Fruit fly (Drosophila melanogaster) whole organism, embryonic: ENCODE results near the gene CG12017.
A peak's percentile ranks its signal among the peaks of the same experiment; 100 is the strongest.

Experiments
- CG10431 ChIP-seq: fragments of 200-800 bp; sonication (Bioruptor generic); optimal IDR thresholded peaks from 3 replicates; lab custom pipeline; 2018; ENCODE audit warnings: missing biosample characterization, mild to moderate bottlenecking, missing genetic modification characterization
- CG12391 ChIP-seq: fragments of 200-800 bp; sonication (Bioruptor generic); optimal IDR thresholded peaks from 3 replicates; lab custom pipeline; 2018; ENCODE audit warnings: missing biosample characterization, mild to moderate bottlenecking, missing genetic modification characterization, moderate library complexity
- CG12769 ChIP-seq: fragments of 200-800 bp; sonication (Bioruptor generic); optimal IDR thresholded peaks from 2 replicates; lab custom pipeline; 2019; ENCODE audit warnings: missing biosample characterization, mild to moderate bottlenecking, missing genetic modification characterization, moderate library complexity
- CG14860 ChIP-seq: fragments of 200-800 bp; sonication (Bioruptor generic); IDR thresholded peaks from 3 replicates; pipeline ENCODE4 v1.3.6; 2022; ENCODE audit warnings: missing biosample characterization, missing genetic modification characterization; ENCODE audit not compliant: partially characterized antibody
- CG15269 ChIP-seq: fragments of 200-800 bp; sonication (Bioruptor generic); optimal IDR thresholded peaks from 2 replicates; lab custom pipeline; 2018; ENCODE audit warnings: missing biosample characterization, mild to moderate bottlenecking, missing genetic modification characterization, moderate library complexity
- CG15601 ChIP-seq: fragments of 200-800 bp; sonication (Bioruptor generic); optimal IDR thresholded peaks from 3 replicates; lab custom pipeline; 2019; ENCODE audit warnings: missing biosample characterization, mild to moderate bottlenecking, missing genetic modification characterization, moderate library complexity
- CG17385 ChIP-seq: fragments of 200-800 bp; sonication (Bioruptor generic); optimal IDR thresholded peaks from 3 replicates; lab custom pipeline; 2018; ENCODE audit warnings: missing biosample characterization, mild to moderate bottlenecking, missing genetic modification characterization
- CG2678 ChIP-seq: fragments of 200-800 bp; sonication (Bioruptor generic); optimal IDR thresholded peaks from 3 replicates; lab custom pipeline; 2019; ENCODE audit warnings: missing biosample characterization, mild to moderate bottlenecking, missing genetic modification characterization, moderate library complexity
- CG4360 ChIP-seq: fragments of 200-800 bp; sonication (Bioruptor generic); IDR thresholded peaks from 2 replicates; pipeline ENCODE4 v1.3.6; 2022; ENCODE audit warnings: missing biosample characterization, missing genetic modification characterization
- CG6175 ChIP-seq: fragments of 200-800 bp; sonication (Bioruptor generic); IDR thresholded peaks from 3 replicates; pipeline ENCODE4 v1.3.6; 2022; ENCODE audit warnings: missing biosample characterization, missing genetic modification characterization
- CG6689 ChIP-seq: fragments of 200-800 bp; sonication (Bioruptor generic); IDR thresholded peaks from 2 replicates; pipeline ENCODE4 v1.3.6; 2022; ENCODE audit warnings: missing biosample characterization, missing genetic modification characterization
- CG7372 ChIP-seq: fragments of 200-800 bp; sonication (Bioruptor generic); IDR thresholded peaks from 2 replicates; pipeline ENCODE4 v1.3.6; 2022; ENCODE audit warnings: missing biosample characterization, missing genetic modification characterization
- CG7745 ChIP-seq: fragments of 200-800 bp; sonication (Bioruptor generic); optimal IDR thresholded peaks from 2 replicates; lab custom pipeline; 2018; ENCODE audit warnings: missing biosample characterization, mild to moderate bottlenecking, missing genetic modification characterization, moderate library complexity
- CG7928 ChIP-seq: fragments of 200-800 bp; sonication (Bioruptor generic); optimal IDR thresholded peaks from 2 replicates; lab custom pipeline; 2017; ENCODE audit warnings: missing biosample characterization, mild to moderate bottlenecking, missing genetic modification characterization
- CG8281 ChIP-seq: fragments of 200-800 bp; sonication (Bioruptor generic); optimal IDR thresholded peaks from 2 replicates; lab custom pipeline; 2018; ENCODE audit warnings: missing biosample characterization, mild to moderate bottlenecking, missing genetic modification characterization, moderate library complexity
- CG8924 ChIP-seq: fragments of 200-800 bp; optimal IDR thresholded peaks from 3 replicates; lab custom pipeline; 2019; ENCODE audit warnings: missing biosample characterization, mild to moderate bottlenecking, missing genetic modification characterization, moderate library complexity
- CG8944 ChIP-seq: fragments of 200-800 bp; sonication (Bioruptor generic); optimal IDR thresholded peaks from 3 replicates; lab custom pipeline; 2016; ENCODE audit warnings: missing biosample characterization, missing genetic modification characterization
- D19B ChIP-seq: fragments of 200-800 bp; sonication (Bioruptor generic); optimal IDR thresholded peaks from 2 replicates; lab custom pipeline; 2017; ENCODE audit warnings: missing biosample characterization, mild to moderate bottlenecking, missing genetic modification characterization
- Dll ChIP-seq: fragments of 200-800 bp; sonication (Bioruptor generic); IDR thresholded peaks from 4 replicates; pipeline ENCODE4 v1.3.6; 2022; ENCODE audit warnings: missing biosample characterization, missing genetic modification characterization; ENCODE audit not compliant: partially characterized antibody
- E2f1 ChIP-seq: fragments of 200-800 bp; sonication (Bioruptor generic); IDR thresholded peaks from 2 replicates; pipeline ENCODE4 v1.3.6; 2022; ENCODE audit warnings: missing biosample characterization, missing genetic modification characterization
- HmgZ ChIP-seq: fragments of 200-800 bp; sonication (Bioruptor generic); optimal IDR thresholded peaks from 2 replicates; lab custom pipeline; 2018; ENCODE audit warnings: missing biosample characterization, mild to moderate bottlenecking, missing genetic modification characterization
- Mes4 ChIP-seq: fragments of 200-800 bp; sonication (Bioruptor generic); optimal IDR thresholded peaks from 2 replicates; lab custom pipeline; 2016; ENCODE audit warnings: missing biosample characterization, missing genetic modification characterization
- PHDP ChIP-seq: fragments of 200-800 bp; sonication (Bioruptor generic); optimal IDR thresholded peaks from 3 replicates; lab custom pipeline; 2018; ENCODE audit warnings: missing biosample characterization, mild to moderate bottlenecking, missing genetic modification characterization, moderate library complexity
- Pdp1 ChIP-seq, 2 experiments: fragments of 200-800 bp; sonication (Bioruptor generic); optimal IDR thresholded peaks; 3 replicates each; lab custom pipeline; 2016; ENCODE audit warnings: missing biosample characterization in 2 of 2, missing genetic modification characterization in 2 of 2, mild to moderate bottlenecking in 1 of 2, moderate library complexity in 1 of 2
- Side ChIP-seq: fragments of 200-800 bp; sonication (Bioruptor generic); optimal IDR thresholded peaks from 2 replicates; lab custom pipeline; 2016; ENCODE audit warnings: missing biosample characterization, missing genetic modification characterization
- Taf1 ChIP-seq: fragments of 200-800 bp; sonication (Bioruptor generic); IDR thresholded peaks from 2 replicates; pipeline ENCODE4 v1.3.6; 2022; ENCODE audit warnings: missing biosample characterization, missing genetic modification characterization
- ab ChIP-seq: fragments of 200-800 bp; sonication (Bioruptor generic); optimal IDR thresholded peaks from 2 replicates; lab custom pipeline; 2016; ENCODE audit warnings: missing biosample characterization, missing genetic modification characterization
- bowl ChIP-seq: fragments of 200-800 bp; sonication (Bioruptor generic); IDR thresholded peaks from 2 replicates; pipeline ENCODE4 v1.3.6; 2022; ENCODE audit warnings: missing biosample characterization, missing genetic modification characterization
- br ChIP-seq: fragments of >200 bp; optimal IDR thresholded peaks from 2 replicates; lab custom pipeline; 2017
- chinmo ChIP-seq: fragments of 200-800 bp; sonication (Bioruptor generic); IDR thresholded peaks from 4 replicates; pipeline ENCODE4 v1.3.6; 2022; ENCODE audit warnings: missing biosample characterization, missing genetic modification characterization; ENCODE audit not compliant: partially characterized antibody
- corto ChIP-seq: fragments of 200-800 bp; sonication (Bioruptor generic); optimal IDR thresholded peaks from 2 replicates; lab custom pipeline; 2016; ENCODE audit warnings: missing biosample characterization, mild to moderate bottlenecking, missing genetic modification characterization, moderate library complexity
- croc ChIP-seq: fragments of 200-800 bp; sonication (Bioruptor generic); conservative IDR thresholded peaks from 3 replicates; pipeline ENCODE4 v1.3.6; 2022; ENCODE audit warnings: missing biosample characterization, missing genetic modification characterization
- dmrt11E ChIP-seq: fragments of 200-800 bp; sonication (Bioruptor generic); optimal IDR thresholded peaks from 3 replicates; lab custom pipeline; 2018; ENCODE audit warnings: missing biosample characterization, mild to moderate bottlenecking, missing genetic modification characterization, moderate library complexity
- exex ChIP-seq: fragments of 200-800 bp; sonication (Bioruptor generic); optimal IDR thresholded peaks from 4 replicates; lab custom pipeline; 2018; ENCODE audit warnings: missing biosample characterization, mild to moderate bottlenecking, missing genetic modification characterization, moderate library complexity
- gem ChIP-seq: fragments of 200-800 bp; sonication (Bioruptor generic); optimal IDR thresholded peaks from 2 replicates; lab custom pipeline; 2019; ENCODE audit warnings: missing biosample characterization, mild to moderate bottlenecking, missing genetic modification characterization, moderate library complexity
- grau ChIP-seq: fragments of 200-800 bp; optimal IDR thresholded peaks from 3 replicates; lab custom pipeline; 2019; ENCODE audit warnings: missing biosample characterization, mild to moderate bottlenecking, missing genetic modification characterization, moderate library complexity
- hkb ChIP-seq, 2 experiments: fragments of 200-800 bp in 1 of 2; fragments of >200 bp in 1 of 2; sonication (Bioruptor generic) in 1 of 2; IDR thresholded peaks in 1 of 2; optimal IDR thresholded peaks in 1 of 2; 2 replicates each; pipeline versions ENCODE4 v1.3.6 to Lab custom; 2017 to 2022; ENCODE audit warnings: missing biosample characterization in 1 of 2, missing genetic modification characterization in 1 of 2
- mirr ChIP-seq: fragments of 200-800 bp; sonication (Bioruptor generic); optimal IDR thresholded peaks from 3 replicates; lab custom pipeline; 2018; ENCODE audit warnings: missing biosample characterization, mild to moderate bottlenecking, missing genetic modification characterization
- odd ChIP-seq: fragments of 200-800 bp; sonication (Bioruptor generic); optimal IDR thresholded peaks from 2 replicates; lab custom pipeline; 2017; ENCODE audit warnings: missing biosample characterization, mild to moderate bottlenecking, missing genetic modification characterization
- pros ChIP-seq: fragments of 200-800 bp; sonication (Bioruptor generic); optimal IDR thresholded peaks from 3 replicates; lab custom pipeline; 2019; ENCODE audit warnings: missing biosample characterization, mild to moderate bottlenecking, missing genetic modification characterization, moderate library complexity
- row ChIP-seq: fragments of 200-800 bp; sonication (Bioruptor generic); IDR thresholded peaks from 3 replicates; pipeline ENCODE4 v1.3.6; 2022; ENCODE audit warnings: missing biosample characterization, missing genetic modification characterization
- sens ChIP-seq: fragments of 200-800 bp; sonication (Bioruptor generic); peaks from one replicate; lab custom pipeline; 2016; ENCODE audit warnings: missing biosample characterization, missing genetic modification characterization
- shn ChIP-seq: fragments of 200-800 bp; sonication (Bioruptor generic); optimal IDR thresholded peaks from 3 replicates; lab custom pipeline; 2016; ENCODE audit warnings: missing biosample characterization, missing genetic modification characterization
- sna ChIP-seq: fragments of 200-800 bp; sonication (Bioruptor generic); IDR thresholded peaks from 2 replicates; pipeline ENCODE4 v1.3.6; 2022; ENCODE audit warnings: missing biosample characterization, missing genetic modification characterization; ENCODE audit not compliant: partially characterized antibody
- stc ChIP-seq: fragments of 200-800 bp; sonication (Bioruptor generic); IDR thresholded peaks from 2 replicates; pipeline ENCODE4 v1.3.6; 2022; ENCODE audit warnings: missing biosample characterization, missing genetic modification characterization

Gene CG12017

dm6 chr3L:3239033-3239752 is 40.8 kb upstream of the CG12017 start, which contains the start of gene CG17746 (continued):
- TF ChIP-seq ab (GFP tag; lab: Kevin White, UChicago) (no peak), CG8281 (no peak), sna (no peak; the same call in 1 of the 2 replicates), D19B (no peak), bowl (GFP tag; lab: Robert Waterston, UW) (no peak), CG8924 (tag; lab: Kevin White, UChicago) (peak; percentile 10), CG14860 (GFP tag; lab: Robert Waterston, UW) (peak; percentile 41; the same call in 1 of the 3 replicates), shn (GFP tag; lab: Kevin White, UChicago) (peak; percentile 20), CG6689 (GFP tag; lab: Robert Waterston, UW) (no peak), CG8944 (peak; percentile 50), mirr (GFP tag; lab: Kevin White, UChicago) (no peak), Dll (GFP tag; lab: Robert Waterston, UW) (peak; percentile 57; the same call in 3 of the 4 replicates)

dm6 chr3L:3239785-3240596 is 40.0 kb upstream of the CG12017 start:
- TF ChIP-seq CG7372: no peak
- TF ChIP-seq Taf1: no peak
- TF ChIP-seq dmrt11E (tag; lab: Kevin White, UChicago): peak; percentile 14
- peak; percentile 65 for TF ChIP-seq corto (GFP tag; lab: Kevin White, UChicago)
- TF ChIP-seq croc (GFP tag; lab: Robert Waterston, UW): no peak
- peak; percentile 13; the same call in 1 of the 2 replicates for TF ChIP-seq stc (GFP tag; lab: Robert Waterston, UW)
- peak; percentile 29; the same call in 1 of the 3 replicates for TF ChIP-seq row (GFP tag; lab: Robert Waterston, UW)
- TF ChIP-seq CG12769 (tag; lab: Kevin White, UChicago): peak; percentile 20
- TF ChIP-seq CG10431 (GFP tag; lab: Kevin White, UChicago): peak; percentile 40
- peak; percentile 5 for TF ChIP-seq CG15601 (tag; lab: Kevin White, UChicago)
- TF ChIP-seq CG7745 (tag; lab: Kevin White, UChicago): peak; percentile 50
- peak; percentile 24 for TF ChIP-seq grau (tag; lab: Kevin White, UChicago)
- 0 out of 2 replicates have a peak, but pooled peaks have one; percentile 29 for TF ChIP-seq CG4360
- TF ChIP-seq hkb (optimal IDR thresholded peaks at IDR 0.05; lab: Kevin White, UChicago): peak; percentile 13
- no peak for TF ChIP-seq hkb (GFP tag; IDR thresholded peaks at IDR 0.05; lab: Robert Waterston, UW)
- peak; percentile 22 for TF ChIP-seq CG15269 (tag; lab: Kevin White, UChicago)
- peak; percentile 89 for TF ChIP-seq mirr (GFP tag; lab: Kevin White, UChicago)
- no peak for TF ChIP-seq pros (GFP tag; lab: Kevin White, UChicago)
- TF ChIP-seq chinmo (GFP tag; lab: Robert Waterston, UW): 0 out of 4 replicates have a peak, but pooled peaks have one; percentile 35
- TF ChIP-seq PHDP (tag; lab: Kevin White, UChicago): peak; percentile 34
- TF ChIP-seq CG17385: peak; percentile 13
- TF ChIP-seq CG12391 (tag; lab: Kevin White, UChicago): peak; percentile 2
- 0 out of 2 replicates have a peak, but pooled peaks have one; percentile 2 for TF ChIP-seq E2f1
- TF ChIP-seq gem (tag; lab: Kevin White, UChicago): peak; percentile 13
- peak; percentile 53 for TF ChIP-seq sens (GFP tag; lab: Kevin White, UChicago)
- TF ChIP-seq shn (GFP tag; lab: Kevin White, UChicago): no peak
- TF ChIP-seq CG7928 (GFP tag; lab: Kevin White, UChicago): no peak
- no peak for TF ChIP-seq Mes4 (GFP tag; lab: Kevin White, UChicago)
- TF ChIP-seq odd (GFP tag; lab: Kevin White, UChicago): peak; percentile 35
- TF ChIP-seq br: no peak
- peak; percentile 10 for TF ChIP-seq CG2678 (tag; lab: Kevin White, UChicago)
- TF ChIP-seq Side (GFP tag; lab: Kevin White, UChicago): no peak
- TF ChIP-seq CG6175 (GFP tag; lab: Robert Waterston, UW): no peak
- TF ChIP-seq Pdp1 (GFP tag; optimal IDR thresholded peaks at IDR 0.05; lab: Kevin White, UChicago): peak in 1 of 2 experiments; percentile 18
- peak; percentile 23 for TF ChIP-seq HmgZ
- peak; percentile 76 for TF ChIP-seq exex (tag; lab: Kevin White, UChicago)
